Fruit fly (Drosophila melanogaster) whole organism, embryonic: ENCODE data around the gene plum.

Source experiments
- Ada2b ChIP-seq: fragments of 200-800 bp; sonication (Bioruptor generic); IDR thresholded peaks from 2 replicates; pipeline ENCODE4 v1.3.6; 2022; ENCODE audit warnings: missing biosample characterization, missing genetic modification characterization
- B-H1 ChIP-seq: fragments of 200-800 bp; sonication (Bioruptor generic); IDR thresholded peaks from 3 replicates; pipeline ENCODE4 v1.3.6; 2022; ENCODE audit warnings: missing biosample characterization, missing genetic modification characterization
- Bgb ChIP-seq: fragments of 200-800 bp; sonication (Bioruptor generic); IDR thresholded peaks from 2 replicates; pipeline ENCODE4 v1.3.6; 2022; ENCODE audit warnings: missing biosample characterization, missing genetic modification characterization; ENCODE audit not compliant: partially characterized antibody
- Bteb2 ChIP-seq: fragments of 200-800 bp; sonication (Bioruptor generic); optimal IDR thresholded peaks from 2 replicates; lab custom pipeline; 2016; ENCODE audit warnings: missing biosample characterization, missing genetic modification characterization
- CG10321 ChIP-seq: fragments of 200-800 bp; sonication (Bioruptor generic); IDR thresholded peaks from 2 replicates; pipeline ENCODE4 v1.3.6; 2022; ENCODE audit warnings: missing biosample characterization, missing genetic modification characterization
- CG10959 ChIP-seq: fragments of 200-800 bp; sonication (Bioruptor generic); IDR thresholded peaks from 2 replicates; pipeline ENCODE4 v1.3.6; 2022; ENCODE audit warnings: missing biosample characterization, missing genetic modification characterization
- CG10979 ChIP-seq: fragments of 200-800 bp; sonication (Bioruptor generic); optimal IDR thresholded peaks from 2 replicates; lab custom pipeline; 2018; ENCODE audit warnings: missing biosample characterization, mild to moderate bottlenecking, missing genetic modification characterization, moderate library complexity
- CG12071 ChIP-seq: fragments of 200-800 bp; sonication (Bioruptor generic); optimal IDR thresholded peaks from 3 replicates; lab custom pipeline; 2018; ENCODE audit warnings: missing biosample characterization, mild to moderate bottlenecking, missing genetic modification characterization
- CG1233 ChIP-seq: fragments of 200-800 bp; sonication (Bioruptor generic); optimal IDR thresholded peaks from 4 replicates; lab custom pipeline; 2018; ENCODE audit warnings: missing biosample characterization, mild to moderate bottlenecking, missing genetic modification characterization
- CG12391 ChIP-seq: fragments of 200-800 bp; sonication (Bioruptor generic); optimal IDR thresholded peaks from 3 replicates; lab custom pipeline; 2018; ENCODE audit warnings: missing biosample characterization, mild to moderate bottlenecking, missing genetic modification characterization, moderate library complexity
- CG12769 ChIP-seq: fragments of 200-800 bp; sonication (Bioruptor generic); optimal IDR thresholded peaks from 2 replicates; lab custom pipeline; 2019; ENCODE audit warnings: missing biosample characterization, mild to moderate bottlenecking, missing genetic modification characterization, moderate library complexity
- CG12942 ChIP-seq: fragments of 200-800 bp; sonication (Bioruptor generic); optimal IDR thresholded peaks from 3 replicates; lab custom pipeline; 2016; ENCODE audit warnings: missing biosample characterization, missing genetic modification characterization
- CG13424 ChIP-seq: fragments of 200-800 bp; sonication (Bioruptor generic); optimal IDR thresholded peaks from 2 replicates; lab custom pipeline; 2019; ENCODE audit warnings: missing biosample characterization, mild to moderate bottlenecking, missing genetic modification characterization, moderate library complexity
- CG1602 ChIP-seq: fragments of 200-800 bp; sonication (Bioruptor generic); optimal IDR thresholded peaks from 3 replicates; lab custom pipeline; 2016; ENCODE audit warnings: missing biosample characterization, missing genetic modification characterization
- CG17568 ChIP-seq: fragments of 200-800 bp; sonication (Bioruptor generic); optimal IDR thresholded peaks from 2 replicates; lab custom pipeline; 2018; ENCODE audit warnings: missing biosample characterization, mild to moderate bottlenecking, missing genetic modification characterization, moderate library complexity
- CG31441 ChIP-seq: fragments of 200-800 bp; sonication (Bioruptor generic); IDR thresholded peaks from 2 replicates; pipeline ENCODE4 v1.3.6; 2022; ENCODE audit warnings: missing biosample characterization, missing genetic modification characterization
- CG33557 ChIP-seq: fragments of 200-800 bp; sonication (Bioruptor generic); optimal IDR thresholded peaks from 2 replicates; lab custom pipeline; 2019; ENCODE audit warnings: missing biosample characterization, mild to moderate bottlenecking, missing genetic modification characterization, moderate library complexity
- CG3847 ChIP-seq: fragments of 200-800 bp; sonication (Bioruptor generic); IDR thresholded peaks from 2 replicates; pipeline ENCODE4 v1.3.6; 2022; ENCODE audit warnings: missing biosample characterization, missing genetic modification characterization
- CG7786 ChIP-seq: fragments of 200-800 bp; sonication (Bioruptor generic); optimal IDR thresholded peaks from 2 replicates; lab custom pipeline; 2016; ENCODE audit warnings: missing biosample characterization, missing genetic modification characterization
- CG8281 ChIP-seq: fragments of 200-800 bp; sonication (Bioruptor generic); optimal IDR thresholded peaks from 2 replicates; lab custom pipeline; 2018; ENCODE audit warnings: missing biosample characterization, mild to moderate bottlenecking, missing genetic modification characterization, moderate library complexity
- CG9215 ChIP-seq: fragments of 200-800 bp; sonication (Bioruptor generic); IDR thresholded peaks from 2 replicates; pipeline ENCODE4 v1.3.6; 2022; ENCODE audit warnings: missing biosample characterization, missing genetic modification characterization
- CG9817 ChIP-seq: fragments of 200-800 bp; sonication (Bioruptor generic); optimal IDR thresholded peaks from 2 replicates; lab custom pipeline; 2018; ENCODE audit warnings: missing biosample characterization, mild to moderate bottlenecking, missing genetic modification characterization, moderate library complexity
- CoRest ChIP-seq: fragments of 200-800 bp; sonication (Bioruptor generic); optimal IDR thresholded peaks from 3 replicates; lab custom pipeline; 2018; ENCODE audit warnings: missing biosample characterization, mild to moderate bottlenecking, missing genetic modification characterization, moderate library complexity
- D ChIP-seq, 2 experiments: fragments of 200-800 bp in 1 of 2; fragments of >200 bp in 1 of 2; sonication (Bioruptor generic) in 1 of 2; optimal IDR thresholded peaks; 2 replicates in 1 of 2; 3 replicates in 1 of 2; lab custom pipeline; 2017; ENCODE audit warnings: mild to moderate bottlenecking in 1 of 2, missing biosample characterization in 1 of 2, missing genetic modification characterization in 1 of 2, missing genetic modification reagents in 1 of 2
- D19A ChIP-seq: fragments of 200-800 bp; optimal IDR thresholded peaks from 3 replicates; lab custom pipeline; 2019; ENCODE audit warnings: missing biosample characterization, mild to moderate bottlenecking, missing genetic modification characterization, moderate library complexity
- Dp ChIP-seq: fragments of 200-800 bp; sonication (Bioruptor generic); optimal IDR thresholded peaks from 2 replicates; lab custom pipeline; 2018; ENCODE audit warnings: missing biosample characterization, mild to moderate bottlenecking, missing genetic modification characterization, moderate library complexity
- HmgZ ChIP-seq: fragments of 200-800 bp; sonication (Bioruptor generic); optimal IDR thresholded peaks from 2 replicates; lab custom pipeline; 2018; ENCODE audit warnings: missing biosample characterization, mild to moderate bottlenecking, missing genetic modification characterization
- Nf-YA ChIP-seq: fragments of 200-800 bp; sonication (Bioruptor generic); IDR thresholded peaks from 2 replicates; pipeline ENCODE4 v1.3.6; 2022; ENCODE audit warnings: missing biosample characterization, missing genetic modification characterization
- Poxn ChIP-seq: fragments of 200-800 bp; sonication (Bioruptor generic); IDR thresholded peaks from 2 replicates; pipeline ENCODE4 v1.3.6; 2022; ENCODE audit warnings: missing biosample characterization, missing genetic modification characterization
- Rfx ChIP-seq: fragments of 200-800 bp; sonication (Bioruptor generic); IDR thresholded peaks from 2 replicates; pipeline ENCODE4 v1.3.6; 2022; ENCODE audit warnings: missing biosample characterization, missing genetic modification characterization
- Sox100B ChIP-seq: fragments of 200-800 bp; sonication (Bioruptor generic); optimal IDR thresholded peaks from 3 replicates; lab custom pipeline; 2018; ENCODE audit warnings: missing biosample characterization, mild to moderate bottlenecking, missing genetic modification characterization
- cas ChIP-seq: fragments of 200-800 bp; sonication (Bioruptor generic); IDR thresholded peaks from 2 replicates; pipeline ENCODE4 v1.3.6; 2022; ENCODE audit warnings: missing biosample characterization, missing genetic modification characterization
- crc ChIP-seq: fragments of 200-800 bp; sonication (Bioruptor generic); optimal IDR thresholded peaks from 2 replicates; lab custom pipeline; 2016; ENCODE audit warnings: missing biosample characterization, missing genetic modification characterization
- dan ChIP-seq: fragments of 200-800 bp; sonication (Bioruptor generic); IDR thresholded peaks from 2 replicates; pipeline ENCODE4 v1.3.6; 2022; ENCODE audit warnings: missing biosample characterization, missing genetic modification characterization
- eyg ChIP-seq: fragments of 200-800 bp; sonication (Bioruptor generic); optimal IDR thresholded peaks from 3 replicates; lab custom pipeline; 2016; ENCODE audit warnings: missing biosample characterization, missing genetic modification characterization
- gcm2 ChIP-seq: fragments of 200-800 bp; sonication (Bioruptor generic); optimal IDR thresholded peaks from 2 replicates; lab custom pipeline; 2016; ENCODE audit warnings: missing biosample characterization, missing genetic modification characterization
- gem ChIP-seq: fragments of 200-800 bp; sonication (Bioruptor generic); optimal IDR thresholded peaks from 2 replicates; lab custom pipeline; 2019; ENCODE audit warnings: missing biosample characterization, mild to moderate bottlenecking, missing genetic modification characterization, moderate library complexity
- gsb-n ChIP-seq: fragments of 200-800 bp; sonication (Bioruptor generic); optimal IDR thresholded peaks from 3 replicates; lab custom pipeline; 2018; ENCODE audit warnings: missing biosample characterization, mild to moderate bottlenecking, missing genetic modification characterization
- kay ChIP-seq: fragments of 200-800 bp; sonication (Bioruptor generic); optimal IDR thresholded peaks from 2 replicates; lab custom pipeline; 2016; ENCODE audit warnings: missing biosample characterization, missing genetic modification characterization
- klu ChIP-seq: fragments of 200-800 bp; sonication (Bioruptor generic); IDR thresholded peaks from 2 replicates; pipeline ENCODE4 v1.3.6; 2022; ENCODE audit warnings: missing biosample characterization, missing genetic modification characterization
- lov ChIP-seq, 2 experiments: fragments of 200-800 bp in 1 of 2; fragments of >200 bp in 1 of 2; sonication (Bioruptor generic) in 1 of 2; IDR thresholded peaks in 1 of 2; optimal IDR thresholded peaks in 1 of 2; 2 replicates in 1 of 2; 3 replicates in 1 of 2; pipeline versions ENCODE4 v1.3.6 to Lab custom; 2017 to 2022; ENCODE audit warnings: missing biosample characterization in 1 of 2, missing genetic modification characterization in 1 of 2
- mirr ChIP-seq: fragments of 200-800 bp; sonication (Bioruptor generic); optimal IDR thresholded peaks from 3 replicates; lab custom pipeline; 2018; ENCODE audit warnings: missing biosample characterization, mild to moderate bottlenecking, missing genetic modification characterization
- schlank ChIP-seq: fragments of 200-800 bp; sonication (Bioruptor generic); optimal IDR thresholded peaks from 2 replicates; lab custom pipeline; 2018; ENCODE audit warnings: missing biosample characterization, mild to moderate bottlenecking, missing genetic modification characterization
- sim ChIP-seq: fragments of 200-800 bp; sonication (Bioruptor generic); IDR thresholded peaks from 2 replicates; pipeline ENCODE4 v1.3.6; 2022; ENCODE audit warnings: missing biosample characterization, missing genetic modification characterization
- slbo ChIP-seq: fragments of 200-800 bp; sonication (Bioruptor generic); IDR thresholded peaks from 2 replicates; pipeline ENCODE4 v1.3.6; 2022; ENCODE audit warnings: missing biosample characterization, missing genetic modification characterization
- sna ChIP-seq: fragments of 200-800 bp; sonication (Bioruptor generic); IDR thresholded peaks from 2 replicates; pipeline ENCODE4 v1.3.6; 2022; ENCODE audit warnings: missing biosample characterization, missing genetic modification characterization; ENCODE audit not compliant: partially characterized antibody
- tll ChIP-seq, 2 experiments: fragments of 200-800 bp in 1 of 2; fragments of >200 bp in 1 of 2; sonication (Bioruptor generic) in 1 of 2; optimal IDR thresholded peaks; 2 replicates each; lab custom pipeline; 2017 to 2019; ENCODE audit warnings: missing biosample characterization in 2 of 2, missing genetic modification characterization in 2 of 2, mild to moderate bottlenecking in 1 of 2, moderate library complexity in 1 of 2
- trh ChIP-seq: fragments of 200-800 bp; sonication (Bioruptor generic); optimal IDR thresholded peaks from 2 replicates; lab custom pipeline; 2016; ENCODE audit warnings: missing biosample characterization, missing genetic modification characterization
- tup ChIP-seq: fragments of 200-800 bp; sonication (Bioruptor generic); optimal IDR thresholded peaks from 2 replicates; lab custom pipeline; 2016; ENCODE audit warnings: missing biosample characterization, mild to moderate bottlenecking, missing genetic modification characterization, moderate library complexity

The plum gene

dm6 chr3R:26536110-26536746 lies 1.2 kb upstream of the plum start, which contains the start of gene scrib (continued):
- TF ChIP-seq tup (no peak), CG10959 (GFP tag; lab: Robert Waterston, UW) (no peak), CG13424 (tag; lab: Kevin White, UChicago) (peak; percentile 23), Sox100B (GFP tag; lab: Kevin White, UChicago) (no peak), cas (no peak), D (optimal IDR thresholded peaks at IDR 0.05; lab: Kevin White, UChicago) (peak; percentile 78), D (GFP tag; optimal IDR thresholded peaks at IDR 0.05; lab: Kevin White, UChicago) (no peak), CG31441 (GFP tag; lab: Robert Waterston, UW) (no peak), Dp (GFP tag; lab: Kevin White, UChicago) (peak; percentile 91), B-H1 (GFP tag; lab: Robert Waterston, UW) (no peak), CG1233 (no peak), dan (GFP tag; lab: Robert Waterston, UW) (no peak), HmgZ (peak; percentile 64), CG9215 (GFP tag; lab: Robert Waterston, UW) (no peak), mirr (GFP tag; lab: Kevin White, UChicago) (peak; percentile 46), CG12769 (tag; lab: Kevin White, UChicago) (peak; percentile 36), CG12942 (no peak), slbo (GFP tag; lab: Robert Waterston, UW) (no peak), CG1602 (GFP tag; lab: Kevin White, UChicago) (no peak), lov (optimal IDR thresholded peaks at IDR 0.05; lab: Kevin White, UChicago) (no peak), lov (GFP tag; IDR thresholded peaks at IDR 0.05; lab: Robert Waterston, UW) (peak; percentile 72; the same call in 2 of the 3 replicates), D19A (peak; percentile 43), tll (GFP tag; optimal IDR thresholded peaks at IDR 0.05; lab: Kevin White, UChicago) (no peak), trh (no peak), schlank (no peak), CG10979 (tag; lab: Kevin White, UChicago) (no peak), klu (GFP tag; lab: Robert Waterston, UW) (no peak), CG9817 (tag; lab: Kevin White, UChicago) (no peak), Rfx (GFP tag; lab: Robert Waterston, UW) (peak; percentile 82), CG33557 (GFP tag; lab: Kevin White, UChicago) (no peak), Nf-YA (no peak), CG10321 (no peak), CG12071 (peak; percentile 20), gsb-n (tag; lab: Kevin White, UChicago) (peak; percentile 42), CG7786 (no peak), CG12391 (tag; lab: Kevin White, UChicago) (peak; percentile 64), CoRest (tag; lab: Kevin White, UChicago) (peak; percentile 46), Poxn (no peak), sim (GFP tag; lab: Robert Waterston, UW) (no peak), eyg (GFP tag; lab: Kevin White, UChicago) (no peak), Ada2b (GFP tag; lab: Robert Waterston, UW) (no peak), crc (GFP tag; lab: Kevin White, UChicago) (no peak), CG3847 (GFP tag; lab: Robert Waterston, UW) (peak; percentile 53; the same call in 1 of the 2 replicates), CG8281 (tag; lab: Kevin White, UChicago) (no peak), gcm2 (GFP tag; lab: Kevin White, UChicago) (no peak), Bteb2 (GFP tag; lab: Kevin White, UChicago) (no peak), Bgb (GFP tag; lab: Robert Waterston, UW) (peak; percentile 37; the same call in 1 of the 2 replicates), CG17568 (GFP tag; lab: Kevin White, UChicago) (no peak), kay (GFP tag; lab: Kevin White, UChicago) (no peak), gem (tag; lab: Kevin White, UChicago) (peak; percentile 40), sna (GFP tag; lab: Robert Waterston, UW) (no peak)
